Fruit fly (Drosophila melanogaster): ENCODE data around the gene CG17806.

Gene CG17806

DNA sequence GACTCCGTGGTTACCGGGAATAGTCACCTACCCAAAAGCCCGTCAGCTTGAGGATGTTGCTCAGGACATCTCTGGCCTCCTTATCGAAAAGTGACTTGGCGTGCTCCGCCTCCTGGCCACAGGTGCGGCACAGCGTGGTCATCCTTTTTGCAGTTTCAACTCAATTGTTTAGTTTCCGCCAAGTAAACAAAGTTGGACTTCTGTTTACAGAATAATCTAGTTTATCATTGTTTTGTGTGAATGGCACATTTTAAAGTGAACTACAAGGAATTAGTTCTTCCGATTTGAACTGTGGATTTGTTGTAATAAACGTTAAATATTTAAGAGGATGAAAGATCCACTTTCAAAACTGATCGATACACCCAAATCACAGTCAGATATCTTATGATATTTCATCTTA lies at the start of gene CG17806:
Gene CG17806, minus strand, starts transcription at position 236 of the 400 bp plus-strand sequence.
- TF ChIP-seq CG33017 (tag; optimal IDR thresholded peaks at IDR 0.05): peak; percentile 14
- peak; percentile 33 for TF ChIP-seq CG7101 (tag; optimal IDR thresholded peaks at IDR 0.05)
- no peak for TF ChIP-seq ovo (GFP tag; optimal IDR thresholded peaks at IDR 0.05)
- TF ChIP-seq CG12768 (GFP tag; optimal IDR thresholded peaks at IDR 0.05): peak; percentile 38

DNA sequence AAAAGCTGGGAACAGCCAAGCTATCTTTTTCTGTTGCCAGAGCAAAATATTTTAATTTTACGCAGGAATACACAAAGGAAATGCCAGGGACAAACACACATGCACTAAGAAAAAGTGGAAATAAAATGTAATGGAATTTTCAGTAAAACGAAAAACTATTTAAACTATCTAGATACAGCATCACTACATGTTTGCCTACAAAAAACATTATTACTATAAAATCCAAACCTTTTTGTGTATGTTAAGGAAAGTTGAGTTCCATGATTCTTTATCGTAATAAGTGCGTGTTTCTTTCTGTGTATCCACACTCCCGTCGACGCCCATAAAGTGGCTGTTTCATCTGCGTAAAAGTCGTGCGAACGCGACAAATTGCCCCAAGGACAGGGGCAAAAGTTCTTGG lies 46.1 kb upstream of the CG17806 start:
- no peak for TF ChIP-seq toe (GFP tag; optimal IDR thresholded peaks at IDR 0.05)
- no peak for TF ChIP-seq pad (GFP tag; optimal IDR thresholded peaks at IDR 0.05)
- TF ChIP-seq bab1 (GFP tag; optimal IDR thresholded peaks at IDR 0.05): no peak
- TF ChIP-seq Crg-1 (GFP tag; optimal IDR thresholded peaks at IDR 0.05): no peak
- no peak for TF ChIP-seq cic (GFP tag; optimal IDR thresholded peaks at IDR 0.05)
- TF ChIP-seq CG5204 (GFP tag; optimal IDR thresholded peaks at IDR 0.05): no peak
- no peak for TF ChIP-seq cnc (optimal IDR thresholded peaks at IDR 0.05)
- no peak for TF ChIP-seq CG33017 (tag; optimal IDR thresholded peaks at IDR 0.05)
- no peak for TF ChIP-seq CG11617 (GFP tag; optimal IDR thresholded peaks at IDR 0.05)
- no peak for TF ChIP-seq CG14711 (tag; optimal IDR thresholded peaks at IDR 0.05)
- TF ChIP-seq kay (GFP tag; ENCODE audit: borderline replicate concordance): no peak
- TF ChIP-seq ovo (GFP tag; optimal IDR thresholded peaks at IDR 0.05): no peak
- no peak for TF ChIP-seq CG7101 (tag; optimal IDR thresholded peaks at IDR 0.05)
- no peak for TF ChIP-seq tj (GFP tag; optimal IDR thresholded peaks at IDR 0.05)
- TF ChIP-seq Clk (GFP tag; optimal IDR thresholded peaks at IDR 0.05): no peak
- no peak for TF ChIP-seq Hr96 (GFP tag; optimal IDR thresholded peaks at IDR 0.05)
- no peak for TF ChIP-seq CG12768 (GFP tag; optimal IDR thresholded peaks at IDR 0.05)
- no peak for TF ChIP-seq Mnt (GFP tag; optimal IDR thresholded peaks at IDR 0.05)

DNA sequence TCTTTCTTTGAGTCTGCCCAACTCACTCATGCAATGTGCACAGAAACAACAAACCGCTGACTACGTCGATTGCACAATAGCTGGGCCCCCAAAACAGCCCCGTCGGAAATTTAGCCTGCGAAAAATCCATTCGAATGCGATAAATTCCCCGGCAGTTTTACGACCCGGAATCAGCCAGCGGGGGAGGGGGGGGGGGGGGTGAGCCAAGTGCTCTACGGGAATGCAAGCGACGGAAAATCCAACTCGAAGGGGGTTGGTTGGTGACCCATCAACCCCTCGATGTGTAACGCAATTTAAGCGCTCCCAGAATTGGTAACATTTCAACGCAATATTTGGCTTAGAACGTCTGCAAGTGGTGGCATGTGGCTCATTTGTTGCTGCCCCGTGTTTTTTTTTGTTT lies 43.9 kb upstream of the CG17806 start:
- no peak for TF ChIP-seq CG7045 (GFP tag; optimal IDR thresholded peaks at IDR 0.05)

DNA sequence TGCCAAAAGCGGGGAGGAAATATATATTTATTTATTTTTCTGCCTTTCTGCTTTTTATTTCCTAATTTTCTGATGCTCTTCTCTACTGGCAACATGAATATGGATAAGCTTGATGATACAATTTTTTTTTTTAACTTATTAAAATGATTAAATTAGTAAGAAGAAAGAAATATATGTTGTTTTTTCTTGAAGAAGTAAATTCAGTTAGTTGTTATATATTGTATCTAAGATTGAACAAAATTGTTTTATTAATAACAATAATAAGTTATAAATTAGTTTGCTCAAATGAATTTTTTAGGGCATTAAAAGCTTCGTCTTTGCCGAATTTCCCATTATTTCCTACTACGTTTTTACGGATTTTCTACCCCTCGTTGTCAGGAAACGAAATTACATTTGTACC lies 27.5 kb upstream of the CG17806 start:
- TF ChIP-seq CG7045 (GFP tag; optimal IDR thresholded peaks at IDR 0.05) (no peak), Mnt (GFP tag; optimal IDR thresholded peaks at IDR 0.05) (no peak), CG11617 (GFP tag; optimal IDR thresholded peaks at IDR 0.05) (no peak), CG14711 (tag; optimal IDR thresholded peaks at IDR 0.05) (no peak), kay (GFP tag; ENCODE audit: borderline replicate concordance) (no peak), CG7101 (tag; optimal IDR thresholded peaks at IDR 0.05) (no peak), CG1620 (GFP tag; optimal IDR thresholded peaks at IDR 0.05) (no peak), CG33017 (tag; optimal IDR thresholded peaks at IDR 0.05) (no peak), bab1 (GFP tag; optimal IDR thresholded peaks at IDR 0.05) (no peak), Crg-1 (GFP tag; optimal IDR thresholded peaks at IDR 0.05) (no peak), CG5204 (GFP tag; optimal IDR thresholded peaks at IDR 0.05) (no peak), CG12768 (GFP tag; optimal IDR thresholded peaks at IDR 0.05) (no peak), Hr96 (GFP tag; optimal IDR thresholded peaks at IDR 0.05) (no peak), pad (GFP tag; optimal IDR thresholded peaks at IDR 0.05) (no peak), cic (GFP tag; optimal IDR thresholded peaks at IDR 0.05) (no peak), ovo (GFP tag; optimal IDR thresholded peaks at IDR 0.05) (no peak)

- TF ChIP-seq CG33017 (tag; optimal IDR thresholded peaks at IDR 0.05) (no peak), CG12768 (GFP tag; optimal IDR thresholded peaks at IDR 0.05) (no peak), Crg-1 (GFP tag; optimal IDR thresholded peaks at IDR 0.05) (no peak), cnc (optimal IDR thresholded peaks at IDR 0.05) (no peak), CG7045 (GFP tag; optimal IDR thresholded peaks at IDR 0.05) (no peak), pad (GFP tag; optimal IDR thresholded peaks at IDR 0.05) (no peak), kay (GFP tag; ENCODE audit: borderline replicate concordance) (no peak), tj (GFP tag; optimal IDR thresholded peaks at IDR 0.05) (no peak), Hr96 (GFP tag; optimal IDR thresholded peaks at IDR 0.05) (no peak), toe (GFP tag; optimal IDR thresholded peaks at IDR 0.05) (no peak), bab1 (GFP tag; optimal IDR thresholded peaks at IDR 0.05) (no peak)
Measured at dm6 chr3R:17828653-17829052, 25.6 kb upstream of the CG17806 start.

- TF ChIP-seq cic (GFP tag; optimal IDR thresholded peaks at IDR 0.05): no peak
- TF ChIP-seq toe (GFP tag; optimal IDR thresholded peaks at IDR 0.05): no peak
- TF ChIP-seq CG7101 (tag; optimal IDR thresholded peaks at IDR 0.05): no peak
Measured at dm6 chr3R:17827038-17827616, 24.1 kb upstream of the CG17806 start.

DNA sequence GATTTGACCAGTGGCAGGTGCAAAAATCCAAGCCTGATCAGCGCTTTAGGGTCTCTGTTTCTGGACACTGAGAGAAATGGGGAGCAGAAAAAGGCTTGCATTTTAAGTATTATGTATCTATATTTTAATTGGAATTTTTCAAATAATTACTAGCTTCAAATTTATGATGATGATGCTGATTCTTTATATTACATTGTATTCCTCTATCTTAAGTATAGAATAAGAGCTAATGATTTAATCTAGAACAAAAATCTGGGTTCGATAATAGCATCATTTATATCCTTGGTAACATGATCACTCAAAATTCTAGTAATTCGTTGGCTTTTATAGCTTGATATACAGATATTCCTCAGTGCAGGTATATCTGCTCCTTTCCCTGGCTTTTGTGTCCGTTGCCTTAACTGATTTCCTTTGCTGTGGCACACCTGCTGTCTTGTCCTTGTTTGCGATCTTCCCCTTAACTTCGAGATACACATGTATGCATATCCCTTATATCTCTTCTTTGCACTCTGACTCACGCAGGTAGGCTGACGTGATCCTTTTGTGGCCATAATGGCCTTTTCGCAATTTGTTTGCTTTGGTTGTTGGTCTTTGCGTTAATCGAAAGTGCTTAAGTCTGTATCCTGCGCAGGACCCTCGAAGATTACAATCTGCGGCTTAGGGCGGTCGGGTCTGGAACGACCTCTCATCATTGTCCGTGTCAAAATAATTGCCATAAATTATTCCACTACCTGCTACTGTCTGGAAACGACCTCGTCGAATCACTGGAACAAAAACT lies 22.9 kb upstream of the CG17806 start:
- TF ChIP-seq Clk (GFP tag; optimal IDR thresholded peaks at IDR 0.05) (no peak), Hr96 (GFP tag; optimal IDR thresholded peaks at IDR 0.05) (no peak), CG1620 (GFP tag; optimal IDR thresholded peaks at IDR 0.05) (no peak), CG12768 (GFP tag; optimal IDR thresholded peaks at IDR 0.05) (no peak), bab1 (GFP tag; optimal IDR thresholded peaks at IDR 0.05) (no peak), kay (GFP tag; ENCODE audit: borderline replicate concordance) (no peak), pad (GFP tag; optimal IDR thresholded peaks at IDR 0.05) (no peak), CG7101 (tag; optimal IDR thresholded peaks at IDR 0.05) (no peak), toe (GFP tag; optimal IDR thresholded peaks at IDR 0.05) (no peak), cic (GFP tag; optimal IDR thresholded peaks at IDR 0.05) (no peak), CG33017 (tag; optimal IDR thresholded peaks at IDR 0.05) (no peak), CG11617 (GFP tag; optimal IDR thresholded peaks at IDR 0.05) (no peak), tj (GFP tag; optimal IDR thresholded peaks at IDR 0.05) (no peak), ovo (GFP tag; optimal IDR thresholded peaks at IDR 0.05) (no peak)

Measured in whole organism, adult.